Fruit fly (Drosophila melanogaster): ENCODE measurements around the gene CG10553.

CG10553 gene

DNA sequence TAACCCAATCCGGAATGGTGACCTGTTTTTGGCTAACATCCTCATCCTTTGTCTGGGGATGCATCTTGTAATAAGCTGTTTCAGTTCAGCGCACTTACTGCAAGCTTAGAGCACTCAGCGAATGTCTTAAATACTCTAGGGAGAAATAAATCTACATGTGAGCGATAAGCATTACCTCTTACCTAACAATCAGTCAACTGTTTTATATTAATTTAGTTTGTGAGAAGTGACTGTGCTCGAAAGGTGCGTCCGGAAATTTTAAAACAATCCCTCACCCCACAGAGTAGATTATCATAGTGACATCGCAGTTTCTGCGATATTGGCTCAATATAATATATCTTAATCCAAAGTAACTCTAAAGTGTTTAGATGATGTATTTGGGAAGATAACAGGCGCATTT lies at the start of gene CG10553:
CG10553 (minus strand) TSS at position 101 of the 400 bp plus-strand sequence.
- TF ChIP-seq CG34376 (GFP tag; optimal IDR thresholded peaks at IDR 0.05) = no peak
- no peak for TF ChIP-seq CG4820 (GFP tag; optimal IDR thresholded peaks at IDR 0.05)
- TF ChIP-seq CG8089 (GFP tag; optimal IDR thresholded peaks at IDR 0.05) = no peak
- no peak for TF ChIP-seq Hand (GFP tag; optimal IDR thresholded peaks at IDR 0.05)
- TF ChIP-seq Lhr (GFP tag; optimal IDR thresholded peaks at IDR 0.05) = no peak
- no peak for TF ChIP-seq Hmx (GFP tag; optimal IDR thresholded peaks at IDR 0.05)

DNA sequence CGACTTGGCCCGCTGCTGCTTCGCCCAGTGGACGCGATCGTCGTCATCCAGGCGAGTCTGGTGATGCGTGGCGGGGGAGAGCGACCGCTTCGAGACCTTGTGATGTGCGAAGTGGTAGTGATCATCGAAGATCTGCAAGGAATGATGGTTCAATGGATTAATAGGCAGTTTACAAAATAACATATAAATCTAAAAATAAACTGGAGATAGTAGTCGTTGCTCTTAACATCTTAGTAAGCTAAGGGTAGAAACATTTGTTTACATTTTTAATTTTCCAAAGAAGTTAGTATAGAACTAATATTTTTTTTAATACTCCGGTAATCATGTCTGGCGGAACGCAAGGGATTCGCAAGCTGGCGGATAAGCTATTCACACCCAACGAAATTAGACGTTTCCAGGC lies 40.1 kb upstream of the CG10553 start, which contains the start of gene ND-49L:
ND-49L (plus strand) TSS at position 301 of the 400 bp plus-strand sequence.
- TF ChIP-seq CG10267 (tag; optimal IDR thresholded peaks at IDR 0.05) (no peak), sna (GFP tag; IDR thresholded peaks at IDR 0.05; ENCODE audit: partially characterized antibody) (no peak)

DNA sequence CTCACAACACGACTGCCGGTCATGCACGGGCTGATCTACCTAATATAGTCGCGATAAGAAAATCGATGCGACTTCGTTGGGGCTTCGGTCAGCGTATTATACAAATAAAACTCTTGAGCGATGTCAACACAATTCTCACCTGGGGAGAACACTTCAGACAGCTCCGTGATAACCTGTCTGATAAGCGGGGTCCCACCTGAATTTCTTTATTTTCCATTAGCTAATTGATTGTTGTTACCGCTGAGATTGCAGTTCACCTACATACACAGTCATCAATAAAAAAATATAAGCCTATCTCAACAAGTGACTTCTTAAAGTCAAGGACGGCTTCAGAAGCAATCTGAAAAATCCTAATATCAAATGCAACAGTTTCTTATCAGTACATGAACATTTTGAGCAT lies 29.0 kb upstream of the CG10553 start, which contains the start of gene tobi:
tobi (minus strand) TSS at position 23 of the 400 bp plus-strand sequence.
- TF ChIP-seq vnd (GFP tag; IDR thresholded peaks at IDR 0.05; ENCODE audit: partially characterized antibody) = peak; percentile 19; the same call in 1 of the 3 replicates
- TF ChIP-seq exex (tag; optimal IDR thresholded peaks at IDR 0.05) = peak; percentile 72
- no peak for TF ChIP-seq CG11560 (tag; IDR thresholded peaks at IDR 0.05)
- peak; percentile 89 for TF ChIP-seq sug (tag; optimal IDR thresholded peaks at IDR 0.05)

DNA sequence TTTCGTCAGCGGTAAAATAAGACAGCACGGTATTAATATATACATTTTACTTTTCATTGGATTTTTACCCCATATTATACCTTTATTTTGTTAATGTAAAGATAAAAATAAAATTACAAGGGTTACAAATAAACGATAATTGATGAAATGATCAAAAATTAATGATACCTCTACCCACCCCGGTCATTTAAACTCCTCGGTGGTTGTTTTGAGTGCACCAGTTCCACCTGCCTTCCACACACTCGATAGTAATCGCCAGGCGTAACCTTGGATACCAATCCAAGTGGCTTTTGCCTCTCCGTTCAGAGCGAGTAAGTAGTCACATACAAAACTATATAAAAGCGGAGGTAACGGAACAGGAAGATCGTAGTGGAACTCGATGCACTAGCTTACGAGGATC lies 22.0 kb upstream of the CG10553 start, which contains the start of gene rha:
rha (plus strand) TSS at position 301 of the 400 bp plus-strand sequence.
- TF ChIP-seq fd102C (GFP tag; optimal IDR thresholded peaks at IDR 0.05) (no peak), lbe (GFP tag; optimal IDR thresholded peaks at IDR 0.05) (no peak), CG4617 (GFP tag; optimal IDR thresholded peaks at IDR 0.05; ENCODE audit: borderline replicate concordance) (no peak), CG18599 (GFP tag; optimal IDR thresholded peaks at IDR 0.05) (no peak)

DNA sequence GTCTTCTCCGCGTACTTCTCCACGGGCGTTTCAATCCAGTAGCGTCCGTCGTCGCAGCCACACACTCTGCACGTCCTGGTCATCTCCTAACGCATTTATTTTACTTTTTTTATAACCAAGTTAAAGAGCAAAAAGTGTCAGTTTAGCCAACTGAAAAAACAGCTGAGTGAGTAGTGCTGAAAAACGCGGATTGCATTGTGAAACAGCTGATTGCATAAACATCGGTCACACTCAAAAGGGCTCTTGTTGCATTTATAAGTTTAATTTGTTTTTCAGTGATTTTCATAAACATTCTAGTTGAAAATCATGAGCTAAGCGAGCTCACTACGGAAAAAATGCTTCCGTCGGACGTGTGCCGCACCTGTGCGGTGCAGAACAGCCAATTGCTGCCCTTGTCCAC lies 17.2 kb upstream of the CG10553 start, which contains the start of the genes CG10669 and CG11902:
CG10669 (minus strand) TSS at position 179 of the 400 bp plus-strand sequence.
CG11902 (plus strand) TSS at position 193 of the 400 bp plus-strand sequence.
- peak; percentile 18 for TF ChIP-seq Elba2 (GFP tag; optimal IDR thresholded peaks at IDR 0.05)
- no peak for TF ChIP-seq CG7556 (GFP tag; optimal IDR thresholded peaks at IDR 0.05)
- TF ChIP-seq chinmo (GFP tag; IDR thresholded peaks at IDR 0.05; ENCODE audit: partially characterized antibody) = peak; percentile 50; the same call in 1 of the 4 replicates
- peak; percentile 41; the same call in 1 of the 2 replicates for TF ChIP-seq sna (GFP tag; IDR thresholded peaks at IDR 0.05; ENCODE audit: partially characterized antibody)
- TF ChIP-seq kah (GFP tag; optimal IDR thresholded peaks at IDR 0.05) = peak; percentile 14
- TF ChIP-seq sug (tag; optimal IDR thresholded peaks at IDR 0.05) = no peak
- TF ChIP-seq danr (GFP tag; IDR thresholded peaks at IDR 0.05) = no peak
- TF ChIP-seq CG34224 (GFP tag; IDR thresholded peaks at IDR 0.05; ENCODE audit: partially characterized antibody) = no peak
- TF ChIP-seq CG31441 (GFP tag; IDR thresholded peaks at IDR 0.05) = no peak
- TF ChIP-seq scrt (GFP tag; optimal IDR thresholded peaks at IDR 0.05) = peak; percentile 23
- no peak for TF ChIP-seq Ets97D (GFP tag; optimal IDR thresholded peaks at IDR 0.05)
- TF ChIP-seq shn (GFP tag; optimal IDR thresholded peaks at IDR 0.05) = no peak
- peak; percentile 3 for TF ChIP-seq bigmax (GFP tag; optimal IDR thresholded peaks at IDR 0.05)
- no peak for TF ChIP-seq nerfin-2 (GFP tag; IDR thresholded peaks at IDR 0.05; ENCODE audit: partially characterized antibody)
- TF ChIP-seq CG9797 (GFP tag; optimal IDR thresholded peaks at IDR 0.05) = peak; percentile 60
- no peak for TF ChIP-seq wek (GFP tag; optimal IDR thresholded peaks at IDR 0.05)
- TF ChIP-seq Adf1 (GFP tag; IDR thresholded peaks at IDR 0.05) = no peak
- TF ChIP-seq D19A (tag; optimal IDR thresholded peaks at IDR 0.05) = no peak
- TF ChIP-seq YL-1 (GFP tag; optimal IDR thresholded peaks at IDR 0.05) = peak; percentile 8
- TF ChIP-seq CG18011 (GFP tag; optimal IDR thresholded peaks at IDR 0.05) = no peak
- TF ChIP-seq pfk (GFP tag; optimal IDR thresholded peaks at IDR 0.05) = no peak
- TF ChIP-seq CG8290 (GFP tag; optimal IDR thresholded peaks at IDR 0.05) = no peak
- TF ChIP-seq CG8290 (tag; optimal IDR thresholded peaks at IDR 0.05) = no peak
- TF ChIP-seq Xrp1 (GFP tag; IDR thresholded peaks at IDR 0.05) = no peak
- no peak for TF ChIP-seq CG10321 (GFP tag; IDR thresholded peaks at IDR 0.05)
- no peak for TF ChIP-seq CG13775 (GFP tag; optimal IDR thresholded peaks at IDR 0.05)
- TF ChIP-seq crc (GFP tag; optimal IDR thresholded peaks at IDR 0.05) = no peak
- TF ChIP-seq yki (optimal IDR thresholded peaks at IDR 0.05) = no peak
- no peak for TF ChIP-seq sqz (GFP tag; optimal IDR thresholded peaks at IDR 0.05)

All from whole organism, embryonic.